Worm (Caenorhabditis elegans): Measurements from ENCODE around the gene fbxa-141.
A peak's percentile ranks its signal among the peaks of the same experiment; 100 is the strongest.

fbxa-141 gene

ce11 chrX:14477338-14477737, 35.4 kb downstream of the fbxa-141 start (continued):
- TF ChIP-seq madf-9 (GFP tag; conservative IDR thresholded peaks at IDR 0.05): no peak
- TF ChIP-seq ceh-62 (tag; optimal IDR thresholded peaks at IDR 0.05): no peak

ce11 chrX:14476625-14477257, 36.0 kb downstream of the fbxa-141 start:
- TF ChIP-seq duxl-1 (tag; optimal IDR thresholded peaks at IDR 0.05; ENCODE audit: poor library complexity) (peak; percentile 88), ces-1 (GFP tag; optimal IDR thresholded peaks at IDR 0.05) (no peak), Y75B8A.6 (GFP tag; IDR thresholded peaks at IDR 0.05) (no peak), rbr-2 (tag; optimal IDR thresholded peaks at IDR 0.05) (peak; percentile 59), lin-13 (GFP tag; optimal IDR thresholded peaks at IDR 0.05) (peak; percentile 11), daf-16 (GFP tag; optimal IDR thresholded peaks at IDR 0.05) (peak in 1 of 2 experiments; percentile 47), daf-16 (tag; optimal IDR thresholded peaks at IDR 0.05) (peak; percentile 78), ztf-7 (tag; optimal IDR thresholded peaks at IDR 0.05) (peak; percentile 92), ceh-28 (tag; optimal IDR thresholded peaks at IDR 0.05) (no peak), dmd-8 (GFP tag; IDR thresholded peaks at IDR 0.05) (peak; percentile 59; the same call in 1 of the 2 replicates), nhr-10 (tag; optimal IDR thresholded peaks at IDR 0.05) (no peak), Y5F2A.4 (GFP tag; optimal IDR thresholded peaks at IDR 0.05) (peak; percentile 38), ctbp-1 (GFP tag; IDR thresholded peaks at IDR 0.05) (peak; percentile 60; the same call in 1 of the 2 replicates), mdl-1 (tag; optimal IDR thresholded peaks at IDR 0.05) (peak in 1 of 2 experiments; percentile 1), tag-97 (GFP tag; IDR thresholded peaks at IDR 0.05) (0 out of 2 replicates have a peak, but pooled peaks have one; percentile 47), dmd-6 (GFP tag; IDR thresholded peaks at IDR 0.05) (peak; percentile 63), mdt-29 (GFP tag; IDR thresholded peaks at IDR 0.05) (0 out of 2 replicates have a peak, but pooled peaks have one; percentile 11), unc-39 (tag; optimal IDR thresholded peaks at IDR 0.05) (no peak), nhr-6 (tag; optimal IDR thresholded peaks at IDR 0.05) (no peak), lin-29 (GFP tag; IDR thresholded peaks at IDR 0.05) (0 out of 2 replicates have a peak, but pooled peaks have one; percentile 44), unc-130 (GFP tag; optimal IDR thresholded peaks at IDR 0.05) (no peak), daf-8 (GFP tag; IDR thresholded peaks at IDR 0.05) (0 out of 2 replicates have a peak, but pooled peaks have one; percentile 54), snpc-4 (tag; optimal IDR thresholded peaks at IDR 0.05) (peak; percentile 93), hmg-1.1 (GFP tag; IDR thresholded peaks at IDR 0.05) (no peak), nhr-42 (GFP tag; IDR thresholded peaks at IDR 0.05) (0 out of 2 replicates have a peak, but pooled peaks have one; percentile 57), mxl-2 (GFP tag; conservative IDR thresholded peaks at IDR 0.05) (0 out of 2 replicates have a peak, but pooled peaks have one; percentile 45), T26A8.4 (GFP tag; IDR thresholded peaks at IDR 0.05) (0 out of 2 replicates have a peak, but pooled peaks have one; percentile 67), nhr-111 (GFP tag; optimal IDR thresholded peaks at IDR 0.05) (peak; percentile 63), aha-1 (tag) (peak; percentile 85), unc-62 (GFP tag; optimal IDR thresholded peaks at IDR 0.05 in 1 of 2) (no peak), unc-62 (tag; optimal IDR thresholded peaks at IDR 0.05) (no peak), spr-3 (GFP tag; optimal IDR thresholded peaks at IDR 0.05) (peak; percentile 73), mxl-3 (GFP tag; optimal IDR thresholded peaks at IDR 0.05) (peak; percentile 36), jun-1 (tag; optimal IDR thresholded peaks at IDR 0.05) (no peak), Y48G9A.11 (GFP tag; IDR thresholded peaks at IDR 0.05) (no peak), pha-4 (GFP tag; IDR thresholded peaks at IDR 0.05) (peak; percentile 76; the same call in 1 of the 2 replicates), pha-4 (tag; optimal IDR thresholded peaks at IDR 0.05) (no peak), lim-7 (GFP tag; IDR thresholded peaks at IDR 0.05) (peak; percentile 68; the same call in 1 of the 2 replicates), tra-1 (GFP tag; IDR thresholded peaks at IDR 0.05) (peak; percentile 64), ZK337.2 (GFP tag; IDR thresholded peaks at IDR 0.05) (peak; percentile 49; the same call in 1 of the 2 replicates), ama-1 (optimal IDR thresholded peaks at IDR 0.05) (no peak), lin-15B (tag; optimal IDR thresholded peaks at IDR 0.05) (no peak), mes-2 (tag; optimal IDR thresholded peaks at IDR 0.05; ENCODE audit: poor library complexity, severe bottlenecking) (no peak), madf-9 (GFP tag; conservative IDR thresholded peaks at IDR 0.05) (peak; percentile 66), T20F7.1 (GFP tag; optimal IDR thresholded peaks at IDR 0.05) (peak; percentile 23), daf-19 (GFP tag; conservative IDR thresholded peaks at IDR 0.05) (0 out of 2 replicates have a peak, but pooled peaks have one; percentile 12), php-3 (GFP tag; IDR thresholded peaks at IDR 0.05) (peak; percentile 61; the same call in 1 of the 2 replicates)

All from whole organism, L4 larva.